Worm (Caenorhabditis elegans) whole organism, midembryonic: Measurements from ENCODE around the gene srz-91.

Experiments
- ref-1 ChIP-seq: fragments of 200-800 bp; sonication (Bioruptor generic); conservative IDR thresholded peaks from 2 replicates; pipeline ENCODE4 v1.3.6; 2022; ENCODE audit warnings: missing genetic modification reagents, missing genetic modification characterization, missing compliant biosample characterization
- ztf-23 ChIP-seq: fragments of 200-800 bp; sonication (Bioruptor generic); IDR thresholded peaks from 2 replicates; pipeline ENCODE4 v1.3.6; 2022; ENCODE audit warnings: missing genetic modification reagents, missing genetic modification characterization, missing compliant biosample characterization

DNA sequence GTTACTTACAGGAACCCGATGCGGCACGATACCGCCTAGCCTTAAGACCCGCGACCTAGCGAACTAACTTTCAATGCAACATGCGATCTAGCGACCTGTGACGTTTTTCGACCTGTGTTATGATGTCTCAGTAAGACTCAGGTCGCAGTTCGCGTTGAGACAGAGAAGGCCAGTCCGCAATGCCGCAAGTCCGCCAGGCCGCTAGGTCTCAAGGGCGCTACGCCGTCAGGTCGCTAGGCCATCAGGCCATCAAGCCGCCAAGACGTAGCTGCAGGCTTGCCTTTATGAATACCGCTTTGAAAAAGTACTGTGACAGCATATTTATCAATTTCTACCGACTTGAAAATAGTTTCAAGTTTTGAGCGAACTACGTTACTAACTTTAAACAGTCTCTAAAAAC lies 12.2 kb upstream of the srz-91 start:
- TF ChIP-seq ref-1 (GFP tag; lab: Robert Waterston, UW) (no peak), ztf-23 (GFP tag; lab: Robert Waterston, UW) (no peak)
